Fruit fly (Drosophila melanogaster): ENCODE results near the gene tai.

Gene tai

dm6 chr2L:9210864-9211701 lies 44.5 kb downstream of the tai start:
- TF ChIP-seq CG17801 (GFP tag; optimal IDR thresholded peaks at IDR 0.05; ENCODE audit: partially characterized antibody) = peak; percentile 83

dm6 chr2L:9213626-9214025 lies 47.0 kb downstream of the tai start:
- no peak for TF ChIP-seq CG17801 (GFP tag; optimal IDR thresholded peaks at IDR 0.05; ENCODE audit: partially characterized antibody)

- TF ChIP-seq CG17801 (GFP tag; optimal IDR thresholded peaks at IDR 0.05; ENCODE audit: partially characterized antibody) = no peak
Observed at dm6 chr2L:9215899-9216298, 49.3 kb downstream of the tai start.

dm6 chr2L:9223266-9223665 lies 56.7 kb downstream of the tai start:
- no peak for TF ChIP-seq CG17801 (GFP tag; optimal IDR thresholded peaks at IDR 0.05; ENCODE audit: partially characterized antibody)

- TF ChIP-seq CG17801 (GFP tag; optimal IDR thresholded peaks at IDR 0.05; ENCODE audit: partially characterized antibody) = no peak
Observed at dm6 chr2L:9224364-9225019, 57.9 kb downstream of the tai start.

- TF ChIP-seq CG17801 (GFP tag; optimal IDR thresholded peaks at IDR 0.05; ENCODE audit: partially characterized antibody) = no peak
Observed at dm6 chr2L:9225378-9225777, 58.8 kb downstream of the tai start.

dm6 chr2L:9229694-9230093 lies 63.1 kb downstream of the tai start:
- no peak for TF ChIP-seq CG17801 (GFP tag; optimal IDR thresholded peaks at IDR 0.05; ENCODE audit: partially characterized antibody)

- TF ChIP-seq CG17801 (GFP tag; optimal IDR thresholded peaks at IDR 0.05; ENCODE audit: partially characterized antibody) = peak; percentile 22
Observed at dm6 chr2L:9231760-9232431, 65.3 kb downstream of the tai start.

dm6 chr2L:9234104-9234503 lies 67.5 kb downstream of the tai start:
- TF ChIP-seq CG17801 (GFP tag; optimal IDR thresholded peaks at IDR 0.05; ENCODE audit: partially characterized antibody) = no peak

- peak; percentile 78 for TF ChIP-seq CG17801 (GFP tag; optimal IDR thresholded peaks at IDR 0.05; ENCODE audit: partially characterized antibody)
Observed at dm6 chr2L:9235556-9236001, 69.0 kb downstream of the tai start.

- TF ChIP-seq CG17801 (GFP tag; optimal IDR thresholded peaks at IDR 0.05; ENCODE audit: partially characterized antibody) = no peak
Observed at dm6 chr2L:9236404-9236803, 69.8 kb downstream of the tai start.

- TF ChIP-seq CG17801 (GFP tag; optimal IDR thresholded peaks at IDR 0.05; ENCODE audit: partially characterized antibody) = no peak
Observed at dm6 chr2L:9237212-9238031, 70.8 kb downstream of the tai start.

dm6 chr2L:9244263-9244662 lies 77.7 kb downstream of the tai start:
- no peak for TF ChIP-seq CG17801 (GFP tag; optimal IDR thresholded peaks at IDR 0.05; ENCODE audit: partially characterized antibody)

- no peak for TF ChIP-seq CG17801 (GFP tag; optimal IDR thresholded peaks at IDR 0.05; ENCODE audit: partially characterized antibody)
Observed at dm6 chr2L:9250942-9251341, 84.4 kb downstream of the tai start, which contains the start of gene aust. Gene aust (minus strand): TSS chr2L:9251042.

dm6 chr2L:9252947-9253346 lies 86.4 kb downstream of the tai start, which contains the start of gene borr:
Gene borr (minus strand): TSS chr2L:9253118.
- TF ChIP-seq CG17801 (GFP tag; optimal IDR thresholded peaks at IDR 0.05; ENCODE audit: partially characterized antibody) = no peak

Measured in ovary, adult (tissue).